Fruit fly (Drosophila melanogaster) whole organism, embryonic: ENCODE measurements around the gene lqfR.
A peak's percentile ranks its signal among the peaks of the same experiment; 100 is the strongest.

Source experiments
- ATbp ChIP-seq: fragments of 200-800 bp; sonication (Bioruptor generic); optimal IDR thresholded peaks from 2 replicates; lab custom pipeline; 2017; ENCODE audit warnings: missing biosample characterization, mild to moderate bottlenecking, missing genetic modification characterization, missing genetic modification reagents
- Atf-2 ChIP-seq: fragments of 200-800 bp; sonication (Bioruptor generic); optimal IDR thresholded peaks from 2 replicates; lab custom pipeline; 2016; ENCODE audit warnings: missing biosample characterization, missing genetic modification characterization
- Atf3 ChIP-seq: fragments of 200-800 bp; sonication (Bioruptor generic); optimal IDR thresholded peaks from 3 replicates; lab custom pipeline; 2016; ENCODE audit warnings: missing biosample characterization, missing genetic modification characterization
- Bgb ChIP-seq: fragments of 200-800 bp; sonication (Bioruptor generic); IDR thresholded peaks from 2 replicates; pipeline ENCODE4 v1.3.6; 2022; ENCODE audit warnings: missing biosample characterization, missing genetic modification characterization; ENCODE audit not compliant: partially characterized antibody
- CG10565 ChIP-seq: fragments of 200-800 bp; sonication (Bioruptor generic); optimal IDR thresholded peaks from 3 replicates; lab custom pipeline; 2016; ENCODE audit warnings: missing biosample characterization, mild to moderate bottlenecking, missing genetic modification characterization
- CG11247 ChIP-seq: fragments of 200-800 bp; sonication (Bioruptor generic); IDR thresholded peaks from 2 replicates; pipeline ENCODE4 v1.3.6; 2022; ENCODE audit warnings: missing biosample characterization, missing genetic modification characterization
- CG11696 ChIP-seq: fragments of 200-800 bp; sonication (Bioruptor generic); IDR thresholded peaks from 2 replicates; pipeline ENCODE4 v1.3.6; 2022; ENCODE audit warnings: missing biosample characterization, missing genetic modification characterization
- CG12219 ChIP-seq: fragments of 200-800 bp; sonication (Bioruptor generic); optimal IDR thresholded peaks from 3 replicates; lab custom pipeline; 2018; ENCODE audit warnings: missing biosample characterization, mild to moderate bottlenecking, missing genetic modification characterization
- CG12236 ChIP-seq: fragments of 200-800 bp; sonication (Bioruptor generic); optimal IDR thresholded peaks from 2 replicates; lab custom pipeline; 2016; ENCODE audit warnings: missing biosample characterization, missing genetic modification characterization
- CG13775 ChIP-seq: fragments of 200-800 bp; sonication (Bioruptor generic); optimal IDR thresholded peaks from 3 replicates; lab custom pipeline; 2017; ENCODE audit warnings: missing biosample characterization, mild to moderate bottlenecking, missing genetic modification characterization
- CG13894 ChIP-seq: fragments of 200-800 bp; sonication (Bioruptor generic); optimal IDR thresholded peaks from 3 replicates; lab custom pipeline; 2018; ENCODE audit warnings: missing biosample characterization, mild to moderate bottlenecking, missing genetic modification characterization, moderate library complexity
- CG15601 ChIP-seq: fragments of 200-800 bp; sonication (Bioruptor generic); optimal IDR thresholded peaks from 3 replicates; lab custom pipeline; 2019; ENCODE audit warnings: missing biosample characterization, mild to moderate bottlenecking, missing genetic modification characterization, moderate library complexity
- CG15696 ChIP-seq: fragments of 200-800 bp; sonication (Bioruptor generic); optimal IDR thresholded peaks from 2 replicates; lab custom pipeline; 2019; ENCODE audit warnings: missing biosample characterization, mild to moderate bottlenecking, missing genetic modification characterization, moderate library complexity
- CG16813 ChIP-seq: fragments of 200-800 bp; sonication (Bioruptor generic); IDR thresholded peaks from 3 replicates; pipeline ENCODE4 v1.3.6; 2022; ENCODE audit warnings: missing biosample characterization, missing genetic modification characterization; ENCODE audit not compliant: partially characterized antibody
- CG4404 ChIP-seq: fragments of 200-800 bp; sonication (Bioruptor generic); IDR thresholded peaks from 2 replicates; pipeline ENCODE4 v1.3.6; 2022; ENCODE audit warnings: missing biosample characterization, missing genetic modification characterization
- CG6175 ChIP-seq: fragments of 200-800 bp; sonication (Bioruptor generic); IDR thresholded peaks from 3 replicates; pipeline ENCODE4 v1.3.6; 2022; ENCODE audit warnings: missing biosample characterization, missing genetic modification characterization
- CG6272 ChIP-seq: fragments of 200-800 bp; sonication (Bioruptor generic); IDR thresholded peaks from 2 replicates; pipeline ENCODE4 v1.3.6; 2022; ENCODE audit warnings: missing biosample characterization, missing genetic modification characterization
- CG6689 ChIP-seq: fragments of 200-800 bp; sonication (Bioruptor generic); IDR thresholded peaks from 2 replicates; pipeline ENCODE4 v1.3.6; 2022; ENCODE audit warnings: missing biosample characterization, missing genetic modification characterization
- Camta ChIP-seq: fragments of 200-800 bp; sonication (Bioruptor generic); optimal IDR thresholded peaks from 2 replicates; lab custom pipeline; 2016; ENCODE audit warnings: missing biosample characterization, missing genetic modification characterization
- Fer1 ChIP-seq: fragments of 200-800 bp; sonication (Bioruptor generic); optimal IDR thresholded peaks from 2 replicates; lab custom pipeline; 2017; ENCODE audit warnings: missing biosample characterization, mild to moderate bottlenecking, missing genetic modification characterization
- Fer2 ChIP-seq: fragments of 200-800 bp; sonication (Bioruptor generic); optimal IDR thresholded peaks from 2 replicates; lab custom pipeline; 2018; ENCODE audit warnings: missing biosample characterization, mild to moderate bottlenecking, missing genetic modification characterization, moderate library complexity
- Fer3 ChIP-seq: fragments of 200-800 bp; sonication (Bioruptor generic); optimal IDR thresholded peaks from 2 replicates; lab custom pipeline; 2018; ENCODE audit warnings: missing biosample characterization, mild to moderate bottlenecking, missing genetic modification characterization, moderate library complexity
- HHEX ChIP-seq: fragments of 200-800 bp; sonication (Bioruptor generic); optimal IDR thresholded peaks from 3 replicates; lab custom pipeline; 2017; ENCODE audit warnings: missing biosample characterization, mild to moderate bottlenecking, missing genetic modification characterization, missing genetic modification reagents
- HmgZ ChIP-seq: fragments of 200-800 bp; sonication (Bioruptor generic); optimal IDR thresholded peaks from 2 replicates; lab custom pipeline; 2018; ENCODE audit warnings: missing biosample characterization, mild to moderate bottlenecking, missing genetic modification characterization
- Hsf ChIP-seq: fragments of 200-800 bp; sonication (Bioruptor generic); optimal IDR thresholded peaks from 3 replicates; lab custom pipeline; 2016; ENCODE audit warnings: missing biosample characterization, missing genetic modification characterization
- Nf-YB ChIP-seq: fragments of 200-800 bp; sonication (Bioruptor generic); optimal IDR thresholded peaks from 3 replicates; lab custom pipeline; 2019; ENCODE audit warnings: missing biosample characterization, mild to moderate bottlenecking, missing genetic modification characterization, moderate library complexity
- Poxn ChIP-seq: fragments of 200-800 bp; sonication (Bioruptor generic); IDR thresholded peaks from 2 replicates; pipeline ENCODE4 v1.3.6; 2022; ENCODE audit warnings: missing biosample characterization, missing genetic modification characterization
- bab2 ChIP-seq: fragments of 200-800 bp; sonication (Bioruptor generic); optimal IDR thresholded peaks from 2 replicates; lab custom pipeline; 2016; ENCODE audit warnings: missing biosample characterization, missing genetic modification characterization
- caup ChIP-seq: fragments of 200-800 bp; sonication (Bioruptor generic); optimal IDR thresholded peaks from 3 replicates; lab custom pipeline; 2017; ENCODE audit warnings: missing biosample characterization, mild to moderate bottlenecking, missing genetic modification characterization, moderate library complexity; ENCODE audit not compliant: severe bottlenecking
- chinmo ChIP-seq: fragments of 200-800 bp; sonication (Bioruptor generic); IDR thresholded peaks from 4 replicates; pipeline ENCODE4 v1.3.6; 2022; ENCODE audit warnings: missing biosample characterization, missing genetic modification characterization; ENCODE audit not compliant: partially characterized antibody
- dan ChIP-seq: fragments of 200-800 bp; sonication (Bioruptor generic); IDR thresholded peaks from 2 replicates; pipeline ENCODE4 v1.3.6; 2022; ENCODE audit warnings: missing biosample characterization, missing genetic modification characterization
- dati ChIP-seq: fragments of 200-800 bp; sonication (Bioruptor generic); IDR thresholded peaks from 2 replicates; pipeline ENCODE4 v1.3.6; 2022; ENCODE audit warnings: missing biosample characterization, missing genetic modification characterization
- dmrt99B ChIP-seq: fragments of 200-800 bp; sonication (Bioruptor generic); optimal IDR thresholded peaks from 2 replicates; lab custom pipeline; 2018; ENCODE audit warnings: missing biosample characterization, mild to moderate bottlenecking, missing genetic modification characterization, moderate library complexity
- ems ChIP-seq: fragments of 200-800 bp; sonication (Bioruptor generic); optimal IDR thresholded peaks from 3 replicates; lab custom pipeline; 2016; ENCODE audit warnings: missing biosample characterization, missing genetic modification characterization
- fd64A ChIP-seq: fragments of 200-800 bp; sonication (Bioruptor generic); optimal IDR thresholded peaks from 3 replicates; lab custom pipeline; 2018; ENCODE audit warnings: missing biosample characterization, mild to moderate bottlenecking, missing genetic modification characterization
- gcm2 ChIP-seq: fragments of 200-800 bp; sonication (Bioruptor generic); optimal IDR thresholded peaks from 2 replicates; lab custom pipeline; 2016; ENCODE audit warnings: missing biosample characterization, missing genetic modification characterization
- gfzf ChIP-seq: fragments of 200-800 bp; sonication (Bioruptor generic); optimal IDR thresholded peaks from 2 replicates; lab custom pipeline; 2016; ENCODE audit warnings: missing biosample characterization, mild to moderate bottlenecking, missing genetic modification characterization, moderate library complexity
- grn ChIP-seq: fragments of 200-800 bp; sonication (Bioruptor generic); optimal IDR thresholded peaks from 3 replicates; lab custom pipeline; 2017; ENCODE audit warnings: missing biosample characterization, missing genetic modification characterization
- inv ChIP-seq: fragments of 200-800 bp; sonication (Bioruptor generic); IDR thresholded peaks from 2 replicates; pipeline ENCODE4 v1.3.6; 2022; ENCODE audit warnings: missing biosample characterization, missing genetic modification characterization; ENCODE audit not compliant: partially characterized antibody
- lab ChIP-seq: fragments of 200-800 bp; sonication (Bioruptor generic); optimal IDR thresholded peaks from 3 replicates; lab custom pipeline; 2017; ENCODE audit warnings: missing biosample characterization, missing genetic modification characterization, mild to moderate bottlenecking, moderate library complexity, missing genetic modification reagents
- lilli ChIP-seq: fragments of 200-800 bp; sonication (Bioruptor generic); optimal IDR thresholded peaks from 3 replicates; lab custom pipeline; 2016; ENCODE audit warnings: missing biosample characterization, missing genetic modification characterization
- lola ChIP-seq, 3 experiments: fragments of >200 bp in 2 of 3; fragments of 200-800 bp in 1 of 3; sonication (Bioruptor generic) in 1 of 3; optimal IDR thresholded peaks; 2 replicates each; lab custom pipeline; 2017 to 2019; ENCODE audit warnings: missing biosample characterization in 3 of 3, missing genetic modification characterization in 3 of 3, mild to moderate bottlenecking in 1 of 3, moderate library complexity in 1 of 3
- lov ChIP-seq, 2 experiments: fragments of 200-800 bp in 1 of 2; fragments of >200 bp in 1 of 2; sonication (Bioruptor generic) in 1 of 2; IDR thresholded peaks in 1 of 2; optimal IDR thresholded peaks in 1 of 2; 2 replicates in 1 of 2; 3 replicates in 1 of 2; pipeline versions ENCODE4 v1.3.6 to Lab custom; 2017 to 2022; ENCODE audit warnings: missing biosample characterization in 1 of 2, missing genetic modification characterization in 1 of 2
- luna ChIP-seq: fragments of 200-800 bp; sonication (Bioruptor generic); optimal IDR thresholded peaks from 2 replicates; lab custom pipeline; 2016; ENCODE audit warnings: missing biosample characterization, missing genetic modification characterization
- nerfin-1 ChIP-seq: fragments of 200-800 bp; sonication (Bioruptor generic); optimal IDR thresholded peaks from 3 replicates; lab custom pipeline; 2019; ENCODE audit warnings: missing biosample characterization, mild to moderate bottlenecking, missing genetic modification characterization, moderate library complexity
- pzg ChIP-seq: fragments of 200-800 bp; sonication (Bioruptor generic); optimal IDR thresholded peaks from 3 replicates; lab custom pipeline; 2018; ENCODE audit warnings: missing biosample characterization, mild to moderate bottlenecking, missing genetic modification characterization, moderate library complexity
- ranshi ChIP-seq: fragments of 200-800 bp; sonication (Bioruptor generic); IDR thresholded peaks from 2 replicates; pipeline ENCODE4 v1.3.6; 2022; ENCODE audit warnings: missing biosample characterization, missing genetic modification characterization
- rib ChIP-seq: fragments of 200-800 bp; sonication (Bioruptor generic); IDR thresholded peaks from 2 replicates; pipeline ENCODE4 v1.3.6; 2022; ENCODE audit warnings: missing biosample characterization, missing genetic modification characterization
- salm ChIP-seq: fragments of 200-800 bp; sonication (Bioruptor generic); optimal IDR thresholded peaks from 2 replicates; lab custom pipeline; 2018; ENCODE audit warnings: missing biosample characterization, mild to moderate bottlenecking, missing genetic modification characterization
- toy ChIP-seq: fragments of 200-800 bp; sonication (Bioruptor generic); IDR thresholded peaks from 2 replicates; pipeline ENCODE4 v1.3.6; 2022; ENCODE audit warnings: missing biosample characterization, missing genetic modification characterization

The lqfR gene

DNA sequence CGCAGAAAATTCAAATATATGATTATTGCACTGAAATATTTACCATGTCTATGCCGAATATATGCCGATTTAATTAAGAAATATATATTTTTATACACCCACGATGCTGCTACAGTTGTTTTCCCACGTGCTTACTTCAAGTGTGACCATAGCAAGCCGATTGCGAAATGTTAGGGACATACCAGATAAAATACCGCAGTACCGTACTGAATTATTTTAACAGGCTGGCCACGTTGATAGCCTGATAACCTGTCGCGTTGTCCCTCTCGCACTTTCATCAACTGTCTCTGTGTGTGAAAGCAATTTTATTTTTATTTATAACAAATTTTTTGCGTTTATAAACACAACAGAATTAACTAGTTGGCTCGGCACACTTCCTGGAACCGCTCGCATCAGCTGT lies 9.8 kb downstream of the lqfR start, which contains the start of the genes Nop56 and mats (continued):
- no peak for TF ChIP-seq CG16813 (GFP tag; lab: Robert Waterston, UW)
- peak; percentile 48 for TF ChIP-seq grn
- no peak for TF ChIP-seq CG6272 (GFP tag; lab: Robert Waterston, UW)
- no peak; the same call in 1 of the 2 replicates for TF ChIP-seq inv (GFP tag; lab: Robert Waterston, UW)
- TF ChIP-seq Fer1 (GFP tag; lab: Kevin White, UChicago), result peak; percentile 24
- no peak for TF ChIP-seq Atf3 (GFP tag; lab: Kevin White, UChicago)
- no peak for TF ChIP-seq ranshi (GFP tag; lab: Robert Waterston, UW)
- TF ChIP-seq ATbp, result no peak
- peak; percentile 96 for TF ChIP-seq pzg (GFP tag; lab: Kevin White, UChicago)
- peak; percentile 17 for TF ChIP-seq Fer3 (tag; lab: Kevin White, UChicago)
- TF ChIP-seq CG12236, result no peak
- peak; percentile 91 for TF ChIP-seq gfzf (GFP tag; lab: Kevin White, UChicago)
- peak; percentile 42; the same call in 1 of the 2 replicates for TF ChIP-seq Bgb (GFP tag; lab: Robert Waterston, UW)
- no peak for TF ChIP-seq CG6175 (GFP tag; lab: Robert Waterston, UW)
- TF ChIP-seq lab (GFP tag; lab: Kevin White, UChicago), result no peak
- TF ChIP-seq lola (GFP tag; optimal IDR thresholded peaks at IDR 0.05; lab: Kevin White, UChicago), result no peak
- no peak for TF ChIP-seq lilli (GFP tag; lab: Kevin White, UChicago)
- TF ChIP-seq Hsf (GFP tag; lab: Kevin White, UChicago), result no peak
- TF ChIP-seq CG4404, result no peak
- no peak for TF ChIP-seq Fer2
- TF ChIP-seq luna (GFP tag; lab: Kevin White, UChicago), result no peak
- no peak for TF ChIP-seq dati (GFP tag; lab: Robert Waterston, UW)
- TF ChIP-seq ems (GFP tag; lab: Kevin White, UChicago), result peak; percentile 26
- no peak for TF ChIP-seq Camta (GFP tag; lab: Kevin White, UChicago)
- TF ChIP-seq Nf-YB (GFP tag; lab: Kevin White, UChicago), result peak; percentile 4
- TF ChIP-seq rib (GFP tag; lab: Robert Waterston, UW), result peak; percentile 27; the same call in 1 of the 2 replicates
- TF ChIP-seq fd64A (GFP tag; lab: Kevin White, UChicago), result no peak
- no peak for TF ChIP-seq salm (tag; lab: Kevin White, UChicago)
- no peak for TF ChIP-seq toy
- TF ChIP-seq CG10565, result no peak
- TF ChIP-seq nerfin-1 (tag; lab: Kevin White, UChicago), result peak; percentile 29
- 0 out of 4 replicates have a peak, but pooled peaks have one; percentile 75 for TF ChIP-seq chinmo
- no peak for TF ChIP-seq CG13894 (tag; lab: Kevin White, UChicago)
- no peak for TF ChIP-seq CG13775 (GFP tag; lab: Kevin White, UChicago)
- no peak for TF ChIP-seq Poxn (GFP tag; lab: Robert Waterston, UW)
- TF ChIP-seq CG12219 (GFP tag; lab: Kevin White, UChicago), result no peak
- no peak for TF ChIP-seq CG15696 (tag; lab: Kevin White, UChicago)
- no peak for TF ChIP-seq CG6689 (GFP tag; lab: Robert Waterston, UW)
- TF ChIP-seq HmgZ (tag; lab: Kevin White, UChicago), result peak; percentile 45
- TF ChIP-seq dan (GFP tag; lab: Robert Waterston, UW), result no peak
- TF ChIP-seq HHEX (GFP tag; lab: Kevin White, UChicago), result no peak
- no peak for TF ChIP-seq bab2 (GFP tag; lab: Kevin White, UChicago)
- TF ChIP-seq CG11247 (GFP tag; lab: Robert Waterston, UW), result no peak
- no peak for TF ChIP-seq gcm2 (GFP tag; lab: Kevin White, UChicago)
- TF ChIP-seq CG11696 (GFP tag; lab: Robert Waterston, UW), result no peak
- TF ChIP-seq Atf-2 (GFP tag; lab: Kevin White, UChicago), result no peak
- TF ChIP-seq dmrt99B (tag; lab: Kevin White, UChicago), result no peak
- TF ChIP-seq caup, result peak; percentile 33
- TF ChIP-seq lov (optimal IDR thresholded peaks at IDR 0.05; lab: Kevin White, UChicago), result no peak
- TF ChIP-seq lov (GFP tag; IDR thresholded peaks at IDR 0.05; lab: Robert Waterston, UW), result no peak
- TF ChIP-seq CG15601 (tag; lab: Kevin White, UChicago), result peak; percentile 25
